Worm (Caenorhabditis elegans): ENCODE measurements around the gene srx-134.

- no peak for TF ChIP-seq dao-5 (tag; optimal IDR thresholded peaks at IDR 0.05)
- no peak for TF ChIP-seq him-1 (tag; optimal IDR thresholded peaks at IDR 0.05)
Observed at ce11 chrV:13862505-13862904, 6.2 kb upstream of the srx-134 start, which contains the start of gene srx-137.

Measured in whole organism, L4/young adult.